Fruit fly (Drosophila melanogaster) whole organism, wandering third instar larva: ENCODE data around the gene CG17919.

Experiments
- Abd-B ChIP-seq: fragments of >200 bp; optimal IDR thresholded peaks from 2 replicates; lab custom pipeline; 2017; ENCODE audit warnings: missing biosample characterization, missing genetic modification characterization
- CrebA ChIP-seq: fragments of 200-800 bp; sonication (Bioruptor generic); optimal IDR thresholded peaks from 2 replicates; lab custom pipeline; 2016; ENCODE audit warnings: missing biosample characterization, mild to moderate bottlenecking, missing genetic modification characterization, borderline replicate concordance
- Dfd ChIP-seq: fragments of >200 bp; optimal IDR thresholded peaks from 2 replicates; lab custom pipeline; 2017; ENCODE audit warnings: missing biosample characterization, missing genetic modification characterization
- Dif ChIP-seq: fragments of 200-275, 200-300 bp; sonication (Bioruptor generic); optimal IDR thresholded peaks from 2 replicates; lab custom pipeline; 2018; ENCODE audit warnings: missing biosample characterization, missing genetic modification characterization; ENCODE audit not compliant: partially characterized antibody
- HLH106 ChIP-seq: fragments of 200-800 bp; optimal IDR thresholded peaks from 3 replicates; lab custom pipeline; 2019; ENCODE audit warnings: missing biosample characterization, mild to moderate bottlenecking, missing genetic modification characterization, moderate library complexity
- Hr78 ChIP-seq: fragments of >200 bp; optimal IDR thresholded peaks from 2 replicates; lab custom pipeline; 2017; ENCODE audit warnings: missing biosample characterization, missing genetic modification characterization
- Hr83 ChIP-seq: fragments of 200-300 bp; sonication (Bioruptor generic); optimal IDR thresholded peaks from 2 replicates; lab custom pipeline; 2016; ENCODE audit warnings: missing biosample characterization, mild to moderate bottlenecking, missing genetic modification characterization, moderate library complexity; ENCODE audit not compliant: poor library complexity, severe bottlenecking
- Jra ChIP-seq: sonication (Bioruptor generic); optimal IDR thresholded peaks from 2 replicates; lab custom pipeline; 2016; ENCODE audit warnings: missing biosample characterization, missing genetic modification characterization
- Mio ChIP-seq: sonication (Bioruptor generic); optimal IDR thresholded peaks from 2 replicates; lab custom pipeline; 2016; ENCODE audit warnings: missing biosample characterization, missing genetic modification characterization
- Myc ChIP-seq: fragments of >200 bp; optimal IDR thresholded peaks from 2 replicates; lab custom pipeline; 2017
- N ChIP-seq: fragments of >200 bp; optimal IDR thresholded peaks from 2 replicates; lab custom pipeline; 2018; ENCODE audit warnings: missing biosample characterization, missing external identifiers, missing genetic modification characterization
- OdsH ChIP-seq: fragments of 200-800 bp; sonication (Bioruptor generic); optimal IDR thresholded peaks from 2 replicates; lab custom pipeline; 2016; ENCODE audit warnings: missing biosample characterization, mild to moderate bottlenecking, missing genetic modification characterization
- Rel ChIP-seq, 2 experiments: fragments of 200-800 bp; sonication (Bioruptor generic) in 1 of 2; optimal IDR thresholded peaks; 2 replicates in 1 of 2; 3 replicates in 1 of 2; lab custom pipeline; 2016 to 2019; ENCODE audit warnings: mild to moderate bottlenecking in 2 of 2, missing biosample characterization in 2 of 2, missing genetic modification characterization in 2 of 2, moderate library complexity in 1 of 2
- Sp1 ChIP-seq: fragments of 200-800 bp; sonication (Bioruptor generic); optimal IDR thresholded peaks from 3 replicates; lab custom pipeline; 2019; ENCODE audit warnings: missing biosample characterization, mild to moderate bottlenecking, missing genetic modification characterization, moderate library complexity
- Vsx2 ChIP-seq: fragments of 200-300, 225-300 bp; sonication (Bioruptor generic); optimal IDR thresholded peaks from 2 replicates; lab custom pipeline; 2018; ENCODE audit warnings: missing biosample characterization, missing genetic modification characterization; ENCODE audit not compliant: partially characterized antibody
- br ChIP-seq: fragments of 200-800 bp; sonication (Bioruptor generic); optimal IDR thresholded peaks from 2 replicates; lab custom pipeline; 2016; ENCODE audit warnings: missing biosample characterization, missing genetic modification characterization
- brk ChIP-seq: fragments of 200-800 bp; sonication (Bioruptor generic); optimal IDR thresholded peaks from 2 replicates; lab custom pipeline; 2016; ENCODE audit warnings: missing biosample characterization, mild to moderate bottlenecking, missing genetic modification characterization
- dl ChIP-seq, 2 experiments: fragments of 175-275, 200-275 bp in 1 of 2; fragments of 200-275 bp in 1 of 2; sonication (Bioruptor generic); optimal IDR thresholded peaks; lab custom pipeline; 2018; ENCODE audit warnings: mild to moderate bottlenecking in 2 of 2, missing biosample characterization in 2 of 2, missing genetic modification characterization in 2 of 2, moderate library complexity in 2 of 2; ENCODE audit not compliant: partially characterized antibody in 2 of 2, insufficient read depth in 1 of 2
- dmrt93B ChIP-seq: fragments of 200-800 bp; sonication (Bioruptor generic); optimal IDR thresholded peaks from 2 replicates; lab custom pipeline; 2018; ENCODE audit warnings: missing biosample characterization, mild to moderate bottlenecking, missing genetic modification characterization
- ey ChIP-seq: fragments of 200-800 bp; sonication (Bioruptor generic); optimal IDR thresholded peaks from 2 replicates; lab custom pipeline; 2016; ENCODE audit warnings: missing biosample characterization, missing genetic modification characterization
- fru ChIP-seq: fragments of 200-800 bp; sonication (Bioruptor generic); optimal IDR thresholded peaks from 3 replicates; lab custom pipeline; 2016; ENCODE audit warnings: missing biosample characterization, mild to moderate bottlenecking, missing genetic modification characterization
- h ChIP-seq: fragments of 200-800 bp; sonication (Bioruptor generic); optimal IDR thresholded peaks from 3 replicates; lab custom pipeline; 2016; ENCODE audit warnings: missing biosample characterization, mild to moderate bottlenecking, missing genetic modification characterization
- jim ChIP-seq: fragments of 175-275, 200-325 bp; sonication (Bioruptor generic); optimal IDR thresholded peaks from 2 replicates; lab custom pipeline; 2016; ENCODE audit warnings: missing biosample characterization, mild to moderate bottlenecking, missing genetic modification characterization
- lola ChIP-seq: fragments of >200 bp; optimal IDR thresholded peaks from 2 replicates; lab custom pipeline; 2017; ENCODE audit warnings: missing biosample characterization, missing genetic modification characterization
- psq ChIP-seq: fragments of 200-800 bp; sonication (Bioruptor generic); optimal IDR thresholded peaks from 3 replicates; lab custom pipeline; 2017; ENCODE audit warnings: missing biosample characterization, mild to moderate bottlenecking, missing genetic modification characterization, moderate library complexity
- rgr ChIP-seq: fragments of 200-800 bp; sonication (Bioruptor generic); optimal IDR thresholded peaks from 3 replicates; lab custom pipeline; 2016; ENCODE audit warnings: missing biosample characterization, mild to moderate bottlenecking, missing genetic modification characterization
- sv ChIP-seq: fragments of 200-800 bp; sonication (Bioruptor generic); optimal IDR thresholded peaks from 3 replicates; lab custom pipeline; 2016; ENCODE audit warnings: missing biosample characterization, missing genetic modification characterization
- tai ChIP-seq: sonication (Bioruptor generic); optimal IDR thresholded peaks from 2 replicates; lab custom pipeline; 2016; ENCODE audit warnings: missing biosample characterization, missing genetic modification characterization
- usp ChIP-seq: fragments of >200 bp; optimal IDR thresholded peaks from 2 replicates; lab custom pipeline; 2017; ENCODE audit warnings: missing biosample characterization, missing genetic modification characterization
- woc ChIP-seq: sonication (Bioruptor generic); optimal IDR thresholded peaks from 2 replicates; lab custom pipeline; 2016; ENCODE audit warnings: missing biosample characterization, mild to moderate bottlenecking, missing genetic modification characterization

The CG17919 gene

dm6 chr3R:6311641-6312259 lies 32.1 kb upstream of the CG17919 start, which contains the start of gene Osi17:
Gene Osi17 (plus strand): TSS chr3R:6311772.
- TF ChIP-seq rgr (GFP tag; lab: Kevin White, UChicago) (no peak), Dif (GFP tag; lab: Kevin White, UChicago) (no peak), brk (no peak), Abd-B (no peak), h (GFP tag; lab: Kevin White, UChicago) (no peak), Mio (GFP tag; lab: Kevin White, UChicago) (no peak), fru (GFP tag; lab: Kevin White, UChicago) (peak; percentile 16)

DNA sequence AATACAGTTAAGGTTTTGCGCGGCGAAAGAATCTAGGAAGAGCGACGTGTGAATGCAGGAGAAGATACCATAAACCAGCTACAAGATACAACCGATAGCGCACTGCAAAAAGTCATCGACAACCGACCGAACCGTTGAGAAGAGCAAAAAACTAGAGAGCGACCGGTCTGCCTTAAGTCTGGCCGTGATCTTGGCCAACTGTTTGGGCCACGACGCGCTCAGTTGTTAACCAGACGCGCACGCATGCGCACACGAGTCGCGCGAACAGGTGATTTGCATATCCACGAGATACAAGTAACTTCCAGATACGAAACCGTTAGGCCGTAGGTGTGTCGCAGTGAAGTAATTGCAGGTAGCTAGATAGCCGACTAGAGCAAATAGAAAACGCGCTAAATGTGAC lies 28.8 kb upstream of the CG17919 start:
- TF ChIP-seq Hr83 (GFP tag; lab: Kevin White, UChicago): no peak
- TF ChIP-seq HLH106 (tag; lab: Kevin White, UChicago): no peak
- TF ChIP-seq N (GFP tag; lab: Kevin White, UChicago): no peak

dm6 chr3R:6329774-6330298 lies 14.0 kb upstream of the CG17919 start, which contains the start of gene Osi18:
Gene Osi18 (plus strand): TSS chr3R:6330248.
- TF ChIP-seq dl (GFP tag; optimal IDR thresholded peaks at IDR 0.05; lab: Kevin White, UChicago; ENCODE audit: insufficient read depth in 1 of 2, partially characterized antibody in 2 of 2) (no peak), ey (GFP tag; lab: Kevin White, UChicago) (no peak)

DNA sequence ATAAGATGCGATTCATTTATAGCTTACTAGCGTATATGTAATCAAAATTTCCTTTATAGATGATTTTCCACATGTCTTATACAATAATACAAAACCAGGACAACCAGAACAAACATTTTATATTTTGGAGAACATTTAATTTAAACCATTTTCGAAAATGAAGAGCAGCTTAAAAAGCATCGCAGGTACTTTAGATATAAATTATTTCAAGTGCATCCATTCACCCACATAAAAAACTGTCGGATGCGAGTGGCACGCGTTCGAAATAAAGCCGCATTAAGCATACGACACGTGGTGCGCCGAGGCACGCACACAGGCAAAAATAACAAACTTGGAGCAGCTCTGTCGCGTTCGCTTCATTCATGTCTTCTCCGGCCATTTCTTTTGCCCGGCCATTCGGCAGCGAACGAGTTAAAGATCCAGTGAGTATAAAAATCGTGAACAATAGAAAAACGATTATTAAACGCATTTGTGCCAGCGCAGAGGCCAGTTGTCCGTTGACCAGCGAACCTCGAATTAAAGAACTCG lies 8.9 kb upstream of the CG17919 start, which contains the start of gene Osi19:
TSS of gene Osi19 (plus strand) at position 457 of the 528 bp plus-strand sequence.
- no peak for TF ChIP-seq Rel (GFP tag; optimal IDR thresholded peaks at IDR 0.05; lab: Kevin White, UChicago)
- no peak for TF ChIP-seq Rel (tag; optimal IDR thresholded peaks at IDR 0.05; lab: Kevin White, UChicago)
- no peak for TF ChIP-seq Sp1 (GFP tag; lab: Kevin White, UChicago)
- TF ChIP-seq CrebA (GFP tag; lab: Kevin White, UChicago): no peak
- TF ChIP-seq jim (GFP tag; lab: Kevin White, UChicago): no peak
- no peak for TF ChIP-seq rgr (GFP tag; lab: Kevin White, UChicago)
- no peak for TF ChIP-seq fru (GFP tag; lab: Kevin White, UChicago)
- TF ChIP-seq lola: no peak
- no peak for TF ChIP-seq Dfd (GFP tag; lab: Kevin White, UChicago)
- TF ChIP-seq Vsx2 (GFP tag; lab: Kevin White, UChicago): no peak
- TF ChIP-seq N (GFP tag; lab: Kevin White, UChicago): no peak
- no peak for TF ChIP-seq sv
- TF ChIP-seq HLH106 (tag; lab: Kevin White, UChicago): no peak
- no peak for TF ChIP-seq OdsH (GFP tag; lab: Kevin White, UChicago)
- TF ChIP-seq woc (GFP tag; lab: Kevin White, UChicago): no peak
- TF ChIP-seq br (GFP tag; lab: Kevin White, UChicago): no peak
- TF ChIP-seq dmrt93B (GFP tag; lab: Kevin White, UChicago): no peak
- TF ChIP-seq Dif (GFP tag; lab: Kevin White, UChicago): no peak
- no peak for TF ChIP-seq psq (GFP tag; lab: Kevin White, UChicago)
- TF ChIP-seq Hr78 (GFP tag; lab: Kevin White, UChicago): no peak
- TF ChIP-seq brk: no peak
- TF ChIP-seq, all 38 proteins: peak for 0

- TF ChIP-seq usp (GFP tag; lab: Kevin White, UChicago) (no peak), tai (GFP tag; lab: Kevin White, UChicago) (no peak), Rel (GFP tag; optimal IDR thresholded peaks at IDR 0.05; lab: Kevin White, UChicago) (no peak), Rel (tag; optimal IDR thresholded peaks at IDR 0.05; lab: Kevin White, UChicago) (no peak), Dif (GFP tag; lab: Kevin White, UChicago) (no peak), CrebA (GFP tag; lab: Kevin White, UChicago) (no peak), psq (GFP tag; lab: Kevin White, UChicago) (no peak), h (GFP tag; lab: Kevin White, UChicago) (no peak), fru (GFP tag; lab: Kevin White, UChicago) (no peak), br (GFP tag; lab: Kevin White, UChicago) (no peak), dl (GFP tag; optimal IDR thresholded peaks at IDR 0.05; lab: Kevin White, UChicago; ENCODE audit: insufficient read depth in 1 of 2, partially characterized antibody in 2 of 2) (no peak), Myc (lab: Kevin White, UChicago) (no peak), jim (GFP tag; lab: Kevin White, UChicago) (no peak), Jra (no peak), Vsx2 (GFP tag; lab: Kevin White, UChicago) (no peak)
- TF ChIP-seq, all 38 proteins: peak for 0
These were observed 6.4 kb upstream of the CG17919 start for dm6 chr3R:6337397-6337796.
